Worm (Caenorhabditis elegans) whole organism, L4/young adult: Measurements from ENCODE around the gene tric-1B.2.

Experiments used
- dao-5 ChIP-seq: sonication (generic microtip); optimal IDR thresholded peaks from 2 replicates; lab custom pipeline; 2016; ENCODE audit warnings: missing genotype, missing genetic modification characterization, moderate library complexity, missing compliant biosample characterization
- him-1 ChIP-seq: sonication (generic microtip); optimal IDR thresholded peaks from 2 replicates; lab custom pipeline; 2016; ENCODE audit warnings: missing genotype, missing genetic modification reagents, missing genetic modification characterization, missing compliant biosample characterization

- no peak for TF ChIP-seq him-1 (tag; lab: Kevin White, UChicago)
- no peak for TF ChIP-seq dao-5 (tag; lab: Kevin White, UChicago)
These were observed 45.0 kb upstream of the tric-1B.2 start, which contains the start of gene sre-56 for ce11 chrII:12324159-12324558.
